Worm (Caenorhabditis elegans): ENCODE measurements around the gene F41H8.1.
A peak's percentile ranks its signal among the peaks of the same experiment; 100 is the strongest.

The F41H8.1 gene

DNA sequence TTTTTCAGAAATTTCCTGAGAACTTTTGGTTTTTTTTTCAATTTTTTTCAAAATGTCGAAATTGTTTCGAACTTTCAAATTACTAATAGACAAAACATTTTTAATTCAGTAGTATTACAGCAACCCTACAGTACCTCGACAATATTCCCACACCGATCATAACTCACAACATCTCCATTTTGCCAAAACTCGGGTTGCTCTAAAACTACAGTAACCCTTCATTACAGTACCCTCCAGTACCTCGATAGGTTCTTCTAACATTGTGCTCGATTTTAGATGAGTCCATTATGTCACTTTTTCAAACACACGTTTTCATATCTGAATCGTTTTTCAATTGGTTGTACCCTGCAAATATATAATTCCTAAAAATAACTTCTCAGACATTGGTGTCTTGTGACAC, 15.6 kb downstream of the F41H8.1 start:
- no peak for TF ChIP-seq athp-1 (tag; optimal IDR thresholded peaks at IDR 0.05)
- TF ChIP-seq let-526 (GFP tag; IDR thresholded peaks at IDR 0.05) = no peak
- TF ChIP-seq rpc-1 (optimal IDR thresholded peaks at IDR 0.05) = no peak
- TF ChIP-seq rpc-1 (tag; optimal IDR thresholded peaks at IDR 0.05) = no peak
- TF ChIP-seq F23B12.7 (tag; optimal IDR thresholded peaks at IDR 0.05; ENCODE audit: insufficient read depth) = no peak
- TF ChIP-seq B0261.1 (tag; optimal IDR thresholded peaks at IDR 0.05) = no peak
- no peak for TF ChIP-seq nhr-120 (GFP tag; IDR thresholded peaks at IDR 0.05)
- no peak for TF ChIP-seq ceh-91 (GFP tag; IDR thresholded peaks at IDR 0.05)
- TF ChIP-seq attf-5 (GFP tag; optimal IDR thresholded peaks at IDR 0.05) = no peak

DNA sequence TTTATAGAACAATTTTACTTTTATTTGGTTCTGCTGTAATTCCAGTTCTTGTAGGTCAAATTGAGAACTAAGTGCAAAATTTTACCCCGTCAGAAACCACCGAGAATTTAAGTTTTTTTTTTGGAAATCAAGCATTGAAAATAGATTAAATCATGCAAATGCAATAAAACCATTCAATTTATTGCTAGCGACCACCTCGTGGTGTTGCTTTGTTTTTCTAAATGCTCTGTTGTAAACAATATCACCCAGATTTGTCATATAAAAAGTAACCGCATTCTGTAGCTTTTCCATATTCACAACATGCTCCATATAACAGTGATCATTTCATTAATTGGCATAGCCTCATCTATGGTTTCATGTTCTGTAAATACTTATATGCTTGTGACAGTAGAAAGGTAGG, 16.0 kb downstream of the F41H8.1 start, which contains the start of gene srbc-12:
TSS of gene srbc-12 (plus strand) at position 301 of the 400 bp plus-strand sequence.
- no peak for TF ChIP-seq ztf-22 (GFP tag; optimal IDR thresholded peaks at IDR 0.05)
- no peak for TF ChIP-seq zim-3 (tag; optimal IDR thresholded peaks at IDR 0.05)
- TF ChIP-seq akir-1 (GFP tag; optimal IDR thresholded peaks at IDR 0.05) = no peak
- no peak for TF ChIP-seq lin-26 (GFP tag; IDR thresholded peaks at IDR 0.05)
- TF ChIP-seq lin-35 (GFP tag; optimal IDR thresholded peaks at IDR 0.05) = no peak

DNA sequence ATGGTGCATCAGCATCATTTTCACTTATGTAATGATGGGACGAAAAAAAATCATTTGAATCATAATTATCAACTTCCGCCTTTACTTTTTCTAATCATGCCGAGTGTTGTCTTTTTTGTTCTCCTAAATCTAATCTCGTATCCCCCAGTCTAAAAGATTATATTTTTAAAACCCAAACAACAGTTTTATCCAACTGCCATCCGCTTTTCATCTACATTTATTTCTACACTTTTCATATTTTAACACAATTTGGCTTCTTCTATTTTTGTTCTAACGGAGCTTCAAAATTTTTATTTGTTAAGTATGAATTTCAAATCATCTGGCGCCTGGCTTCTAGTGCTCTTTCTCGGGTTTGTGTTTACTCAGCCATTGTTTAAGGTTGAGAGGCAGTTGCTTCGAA, 18.7 kb downstream of the F41H8.1 start, which contains the start of gene K09C6.3:
TSS of gene K09C6.3 (plus strand) at position 301 of the 400 bp plus-strand sequence.
- TF ChIP-seq sdz-38 (tag; optimal IDR thresholded peaks at IDR 0.05) = no peak
- TF ChIP-seq egl-18 (GFP tag; IDR thresholded peaks at IDR 0.05) = no peak
- TF ChIP-seq hmg-1.2 (GFP tag; IDR thresholded peaks at IDR 0.05) = no peak
- TF ChIP-seq hmg-20 (GFP tag; IDR thresholded peaks at IDR 0.05) = no peak
- no peak for TF ChIP-seq somi-1 (GFP tag; optimal IDR thresholded peaks at IDR 0.05)
- no peak for TF ChIP-seq cebp-1 (GFP tag; IDR thresholded peaks at IDR 0.05)
- TF ChIP-seq cebp-1 (tag; optimal IDR thresholded peaks at IDR 0.05) = no peak

DNA sequence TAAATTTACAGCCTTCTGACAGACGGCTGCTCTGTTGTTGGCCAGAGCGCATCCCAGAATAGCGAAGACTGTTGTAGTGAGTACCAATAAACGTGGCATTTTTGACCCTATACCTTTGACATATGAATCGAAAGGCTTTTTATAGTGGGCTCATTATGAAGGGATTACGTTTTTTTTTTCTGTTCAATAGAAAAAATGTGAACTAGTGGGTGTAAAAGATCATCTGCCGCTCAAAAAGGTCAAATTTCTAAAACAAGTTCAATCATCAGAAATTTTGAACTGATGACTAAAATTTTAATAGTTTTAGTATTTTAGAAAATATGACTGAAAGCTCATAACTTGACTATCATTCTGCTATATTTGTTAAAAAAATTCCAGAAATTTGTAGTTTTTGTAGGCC, 21.5 kb downstream of the F41H8.1 start, which contains the start of gene K09C6.9:
TSS of gene K09C6.9 (minus strand) at position 101 of the 400 bp plus-strand sequence.
- no peak for TF ChIP-seq D2030.7 (GFP tag; IDR thresholded peaks at IDR 0.05)
- TF ChIP-seq hlh-12 (tag; optimal IDR thresholded peaks at IDR 0.05) = no peak
- TF ChIP-seq chd-7 (tag; optimal IDR thresholded peaks at IDR 0.05) = no peak
- no peak for TF ChIP-seq aptf-3 (GFP tag; IDR thresholded peaks at IDR 0.05)
- no peak for TF ChIP-seq attf-5 (GFP tag; optimal IDR thresholded peaks at IDR 0.05)

DNA sequence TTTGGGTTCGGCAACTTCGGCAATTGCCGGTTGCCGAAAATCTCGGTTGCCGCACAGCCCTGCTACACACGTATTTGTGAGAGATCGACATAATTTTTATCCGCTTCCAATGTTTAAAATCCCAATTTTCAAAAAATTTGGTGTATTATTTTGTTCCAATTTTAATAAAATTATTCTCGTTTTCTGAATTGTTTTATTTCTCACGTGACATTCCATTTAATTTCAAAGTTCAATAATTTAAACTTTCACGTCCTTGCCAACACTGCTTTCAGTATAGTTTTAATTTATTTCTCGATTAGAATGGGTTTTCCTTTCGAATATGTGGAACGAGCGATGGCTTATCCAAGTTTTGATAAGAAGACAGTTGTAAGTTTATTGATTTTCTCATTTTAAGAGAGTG, 23.1 kb downstream of the F41H8.1 start, which contains the start of gene K09C6.2:
TSS of gene K09C6.2 (plus strand) at position 301 of the 400 bp plus-strand sequence.
- TF ChIP-seq mxl-1 (tag; optimal IDR thresholded peaks at IDR 0.05) (no peak), madf-10 (tag; optimal IDR thresholded peaks at IDR 0.05) (no peak), F52B5.7 (tag; optimal IDR thresholded peaks at IDR 0.05) (no peak)

DNA sequence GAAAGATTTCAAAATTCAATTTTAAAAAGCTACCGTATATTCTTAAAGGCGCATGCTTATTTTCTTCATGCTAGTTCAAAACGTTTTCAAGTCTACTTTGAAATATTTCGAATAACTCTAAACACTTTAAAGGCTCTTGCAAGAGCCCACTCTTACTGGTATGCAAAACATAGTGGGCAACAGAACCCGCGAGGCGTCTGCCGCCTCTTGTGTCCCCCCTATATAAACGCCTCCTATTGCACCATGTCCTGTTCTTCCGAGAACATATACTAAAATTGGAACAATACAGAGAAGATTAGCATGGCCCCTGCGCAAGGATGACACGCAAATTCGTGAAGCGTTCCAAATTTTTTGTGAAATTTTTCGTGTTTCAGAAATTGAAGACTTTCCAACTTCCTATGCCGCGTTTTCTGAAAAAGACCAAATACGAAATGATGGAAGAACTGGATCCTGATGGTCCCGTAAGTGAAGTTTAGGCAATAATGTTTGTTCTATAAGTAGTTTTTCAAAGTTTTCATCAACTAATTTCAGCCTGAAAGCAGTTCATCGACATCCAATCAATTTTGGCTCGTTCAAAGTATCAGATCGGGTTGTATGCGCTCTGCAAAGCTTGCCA, 25.5 kb downstream of the F41H8.1 start:
- TF ChIP-seq let-526 (GFP tag; IDR thresholded peaks at IDR 0.05) (no peak), F57C9.4 (tag; optimal IDR thresholded peaks at IDR 0.05) (no peak), nhr-179 (tag; optimal IDR thresholded peaks at IDR 0.05) (no peak), ceh-100 (GFP tag; IDR thresholded peaks at IDR 0.05) (peak; percentile 46; the same call in 1 of the 2 replicates), C17E4.6 (GFP tag; IDR thresholded peaks at IDR 0.05) (no peak), atf-7 (tag; optimal IDR thresholded peaks at IDR 0.05) (no peak), hsf-1 (GFP tag; IDR thresholded peaks at IDR 0.05) (peak; percentile 66; the same call in 1 of the 2 replicates), madf-10 (tag; optimal IDR thresholded peaks at IDR 0.05) (no peak), sdz-38 (tag; optimal IDR thresholded peaks at IDR 0.05) (no peak), nhr-80 (tag; optimal IDR thresholded peaks at IDR 0.05) (no peak), F49E8.2 (tag; optimal IDR thresholded peaks at IDR 0.05; ENCODE audit: insufficient read depth) (no peak), tlf-1 (GFP tag; optimal IDR thresholded peaks at IDR 0.05) (no peak), xnd-1 (tag; optimal IDR thresholded peaks at IDR 0.05) (peak; percentile 32), ceh-40 (GFP tag; IDR thresholded peaks at IDR 0.05) (no peak), attf-3 (GFP tag; conservative IDR thresholded peaks at IDR 0.05) (no peak), Y56A3A.18 (GFP tag; IDR thresholded peaks at IDR 0.05) (peak; percentile 84), F33H1.4 (GFP tag; IDR thresholded peaks at IDR 0.05) (0 out of 2 replicates have a peak, but pooled peaks have one; percentile 17)
